Worm (Caenorhabditis elegans): ENCODE measurements around the gene C04E7.1.
"Not testable (repeated sequence)": the region's sequence is repeated elsewhere in the genome, so short reads cannot be mapped to it uniquely, and the experiment has no call there.

The C04E7.1 gene

ce11 chrX:334452-334851, 23.4 kb upstream of the C04E7.1 start:
- TF ChIP-seq unc-62 (GFP tag; optimal IDR thresholded peaks at IDR 0.05 in 1 of 2) (peak in 1 of 2 experiments; percentile 52), unc-62 (tag; optimal IDR thresholded peaks at IDR 0.05) (no peak), ceh-20 (GFP tag; IDR thresholded peaks at IDR 0.05) (no peak), ama-1 (optimal IDR thresholded peaks at IDR 0.05) (no peak), aha-1 (tag) (peak; percentile 52)

ce11 chrX:343822-344221, 14.1 kb upstream of the C04E7.1 start:
- TF ChIP-seq dmd-6 (GFP tag; IDR thresholded peaks at IDR 0.05): 0 out of 2 replicates have a peak, but pooled peaks have one; percentile 38
- peak; percentile 20 for TF ChIP-seq hlh-30 (tag; optimal IDR thresholded peaks at IDR 0.05; ENCODE audit: insufficient read depth)
- TF ChIP-seq hlh-11 (tag; optimal IDR thresholded peaks at IDR 0.05): peak; percentile 37
- TF ChIP-seq lsy-2 (tag; optimal IDR thresholded peaks at IDR 0.05): peak in 1 of 2 experiments; percentile 15
- no peak for TF ChIP-seq egl-27 (tag; optimal IDR thresholded peaks at IDR 0.05)
- TF ChIP-seq mes-2 (tag; optimal IDR thresholded peaks at IDR 0.05; ENCODE audit: poor library complexity, severe bottlenecking): peak; percentile 36
- peak; percentile 75 for TF ChIP-seq lin-13 (GFP tag; optimal IDR thresholded peaks at IDR 0.05)
- no peak for TF ChIP-seq ceh-32 (tag; optimal IDR thresholded peaks at IDR 0.05; ENCODE audit: poor library complexity)
- TF ChIP-seq mxl-3 (GFP tag; optimal IDR thresholded peaks at IDR 0.05): peak; percentile 28
- TF ChIP-seq zip-2 (tag; optimal IDR thresholded peaks at IDR 0.05): no peak
- peak; percentile 44 for TF ChIP-seq dpl-1 (GFP tag; optimal IDR thresholded peaks at IDR 0.05)

ce11 chrX:347117-347516, 10.8 kb upstream of the C04E7.1 start, which contains the start of gene C04E7.3:
Gene C04E7.3 (minus strand): TSS chrX:347217.
- TF ChIP-seq nhr-10 (tag; optimal IDR thresholded peaks at IDR 0.05); lin-13 (GFP tag; optimal IDR thresholded peaks at IDR 0.05); nhr-28 (tag; optimal IDR thresholded peaks at IDR 0.05): not testable (repeated sequence)

ce11 chrX:348141-348540, 9.8 kb upstream of the C04E7.1 start:
- TF ChIP-seq hlh-30 (tag; optimal IDR thresholded peaks at IDR 0.05; ENCODE audit: insufficient read depth): peak; percentile 70
- TF ChIP-seq egl-27 (tag; optimal IDR thresholded peaks at IDR 0.05): no peak
- TF ChIP-seq R02D3.7 (tag; optimal IDR thresholded peaks at IDR 0.05): no peak
- no peak for TF ChIP-seq ceh-28 (tag; optimal IDR thresholded peaks at IDR 0.05)
- no peak for TF ChIP-seq sdz-12 (GFP tag; optimal IDR thresholded peaks at IDR 0.05)
- TF ChIP-seq dmd-8 (GFP tag; IDR thresholded peaks at IDR 0.05): no peak
- TF ChIP-seq lin-15B (tag; optimal IDR thresholded peaks at IDR 0.05): no peak
- no peak for TF ChIP-seq nhr-11 (tag; optimal IDR thresholded peaks at IDR 0.05)
- TF ChIP-seq ctbp-1 (GFP tag; IDR thresholded peaks at IDR 0.05): no peak
- TF ChIP-seq skn-1 (tag; optimal IDR thresholded peaks at IDR 0.05): no peak
- no peak for TF ChIP-seq nhr-77 (tag; optimal IDR thresholded peaks at IDR 0.05)
- no peak for TF ChIP-seq pha-4 (GFP tag; IDR thresholded peaks at IDR 0.05)
- no peak for TF ChIP-seq pha-4 (tag; optimal IDR thresholded peaks at IDR 0.05)
- TF ChIP-seq daf-12 (tag; optimal IDR thresholded peaks at IDR 0.05): no peak
- no peak for TF ChIP-seq tra-1 (GFP tag; IDR thresholded peaks at IDR 0.05)
- no peak for TF ChIP-seq madf-9 (GFP tag; conservative IDR thresholded peaks at IDR 0.05)
- no peak for TF ChIP-seq fos-1 (tag; optimal IDR thresholded peaks at IDR 0.05)
- no peak for TF ChIP-seq fkh-10 (GFP tag; optimal IDR thresholded peaks at IDR 0.05)
- TF ChIP-seq daf-19 (GFP tag; conservative IDR thresholded peaks at IDR 0.05): no peak
- no peak for TF ChIP-seq attf-4 (tag; optimal IDR thresholded peaks at IDR 0.05)
- no peak for TF ChIP-seq mdt-29 (GFP tag; IDR thresholded peaks at IDR 0.05)
- no peak for TF ChIP-seq ztf-7 (tag; optimal IDR thresholded peaks at IDR 0.05)
- peak; percentile 9 for TF ChIP-seq nhr-28 (tag; optimal IDR thresholded peaks at IDR 0.05)
- TF ChIP-seq mes-2 (tag; optimal IDR thresholded peaks at IDR 0.05; ENCODE audit: poor library complexity, severe bottlenecking): peak; percentile 15
- TF ChIP-seq snpc-4 (tag; optimal IDR thresholded peaks at IDR 0.05): no peak
- TF ChIP-seq ceh-62 (tag; optimal IDR thresholded peaks at IDR 0.05): no peak
- TF ChIP-seq Y5F2A.4 (GFP tag; optimal IDR thresholded peaks at IDR 0.05): no peak
- TF ChIP-seq zfp-3 (GFP tag; conservative IDR thresholded peaks at IDR 0.05): no peak
- no peak for TF ChIP-seq snpc-1.2 (GFP tag; IDR thresholded peaks at IDR 0.05)
- TF ChIP-seq F26F4.8 (GFP tag; conservative IDR thresholded peaks at IDR 0.05): no peak
- no peak for TF ChIP-seq zip-2 (tag; optimal IDR thresholded peaks at IDR 0.05)
- TF ChIP-seq F10B5.3 (tag; optimal IDR thresholded peaks at IDR 0.05): no peak
- TF ChIP-seq lin-1 (GFP tag; IDR thresholded peaks at IDR 0.05): no peak
- no peak for TF ChIP-seq gei-8 (GFP tag; optimal IDR thresholded peaks at IDR 0.05)
- no peak for TF ChIP-seq nhr-10 (tag; optimal IDR thresholded peaks at IDR 0.05)
- peak; percentile 27 for TF ChIP-seq hlh-11 (tag; optimal IDR thresholded peaks at IDR 0.05)
